Worm (Caenorhabditis elegans) whole organism, midembryonic: ENCODE measurements around the gene F49E12.12.

Source experiments
- T22C8.4 ChIP-seq: fragments of 200-800 bp; sonication (Bioruptor generic); IDR thresholded peaks from 2 replicates; pipeline ENCODE4 v1.3.6; 2022; ENCODE audit warnings: missing genetic modification characterization, missing compliant biosample characterization
- cog-1 ChIP-seq: sonication (generic microtip); optimal IDR thresholded peaks from 2 replicates; lab custom pipeline; 2016; ENCODE audit warnings: missing genetic modification characterization, missing compliant biosample characterization
- flt-1 ChIP-seq: fragments of 200-800 bp; sonication (Bioruptor generic); IDR thresholded peaks from 2 replicates; pipeline ENCODE4 v1.3.6; 2022; ENCODE audit warnings: missing genetic modification characterization, missing compliant biosample characterization
- klf-2 ChIP-seq: fragments of 200-800 bp; sonication (Bioruptor generic); conservative IDR thresholded peaks from 2 replicates; pipeline ENCODE4 v1.3.6; 2022; ENCODE audit warnings: missing genetic modification reagents, missing genetic modification characterization, missing compliant biosample characterization
- med-1 ChIP-seq: sonication (generic microtip); optimal IDR thresholded peaks from 2 replicates; lab custom pipeline; 2017; ENCODE audit warnings: missing genetic modification characterization, mild to moderate bottlenecking, missing compliant biosample characterization, antibody characterized with exemption, missing genetic modification reagents; ENCODE audit not compliant: insufficient read depth
- ref-1 ChIP-seq: fragments of 200-800 bp; sonication (Bioruptor generic); conservative IDR thresholded peaks from 2 replicates; pipeline ENCODE4 v1.3.6; 2022; ENCODE audit warnings: missing genetic modification reagents, missing genetic modification characterization, missing compliant biosample characterization
- tab-1 ChIP-seq: fragments of 200-800 bp; sonication (Bioruptor generic); IDR thresholded peaks from 2 replicates; pipeline ENCODE4 v1.3.6; 2022; ENCODE audit warnings: missing genetic modification characterization, missing compliant biosample characterization
- ztf-23 ChIP-seq: fragments of 200-800 bp; sonication (Bioruptor generic); IDR thresholded peaks from 2 replicates; pipeline ENCODE4 v1.3.6; 2022; ENCODE audit warnings: missing genetic modification reagents, missing genetic modification characterization, missing compliant biosample characterization
- ztf-29 ChIP-seq: fragments of 200-800 bp; sonication (Bioruptor generic); IDR thresholded peaks from 2 replicates; pipeline ENCODE4 v1.3.6; 2022; ENCODE audit warnings: missing genetic modification reagents, missing genetic modification characterization, missing compliant biosample characterization

The F49E12.12 gene

ce11 chrII:8388001-8388513 is 6.8 kb downstream of the F49E12.12 start, which contains the start of gene drd-1:
Gene drd-1, plus strand, starts transcription at chrII:8388051.
- TF ChIP-seq flt-1 (GFP tag; lab: Robert Waterston, UW) = no peak
- no peak for TF ChIP-seq cog-1 (tag; lab: Kevin White, UChicago)
- no peak for TF ChIP-seq med-1
- TF ChIP-seq T22C8.4 = no peak
- no peak for TF ChIP-seq ztf-23
- TF ChIP-seq klf-2 (GFP tag; lab: Robert Waterston, UW) = no peak
- no peak for TF ChIP-seq ztf-29
- no peak for TF ChIP-seq ref-1 (GFP tag; lab: Robert Waterston, UW)

- no peak for TF ChIP-seq ztf-23
Measured at ce11 chrII:8390751-8391150, 9.5 kb downstream of the F49E12.12 start, which contains the start of gene F49E12.10. Gene F49E12.10, plus strand, starts transcription at chrII:8391051.

- TF ChIP-seq ztf-23 = no peak
- no peak for TF ChIP-seq flt-1 (GFP tag; lab: Robert Waterston, UW)
- no peak for TF ChIP-seq T22C8.4
- no peak for TF ChIP-seq ztf-29
- no peak for TF ChIP-seq med-1
- TF ChIP-seq cog-1 (tag; lab: Kevin White, UChicago) = no peak
- TF ChIP-seq ref-1 (GFP tag; lab: Robert Waterston, UW) = no peak
- no peak for TF ChIP-seq tab-1 (GFP tag; lab: Robert Waterston, UW)
Measured at ce11 chrII:8392215-8392614, 10.9 kb downstream of the F49E12.12 start.

ce11 chrII:8394205-8394604 is 12.9 kb downstream of the F49E12.12 start, which contains the start of gene F49E12.8:
Gene F49E12.8, minus strand, starts transcription at chrII:8394305.
- TF ChIP-seq ref-1 (GFP tag; lab: Robert Waterston, UW) (no peak), klf-2 (GFP tag; lab: Robert Waterston, UW) (no peak), T22C8.4 (no peak)

ce11 chrII:8396041-8396440 is 14.7 kb downstream of the F49E12.12 start, which contains the start of gene F49E12.7:
Gene F49E12.7, minus strand, starts transcription at chrII:8396141.
- TF ChIP-seq T22C8.4 (no peak), ztf-23 (no peak), cog-1 (tag; lab: Kevin White, UChicago) (no peak), med-1 (no peak), flt-1 (GFP tag; lab: Robert Waterston, UW) (no peak)

- TF ChIP-seq med-1 (no peak), flt-1 (GFP tag; lab: Robert Waterston, UW) (no peak), ref-1 (GFP tag; lab: Robert Waterston, UW) (no peak), ztf-29 (no peak), cog-1 (tag; lab: Kevin White, UChicago) (no peak), T22C8.4 (no peak), tab-1 (GFP tag; lab: Robert Waterston, UW) (no peak), ztf-23 (no peak), klf-2 (GFP tag; lab: Robert Waterston, UW) (no peak)
Measured at ce11 chrII:8399064-8399463, 17.8 kb downstream of the F49E12.12 start, which contains the start of gene dod-23. Gene dod-23, minus strand, starts transcription at chrII:8399164.

- TF ChIP-seq ref-1 (GFP tag; lab: Robert Waterston, UW) = no peak
- TF ChIP-seq tab-1 (GFP tag; lab: Robert Waterston, UW) = no peak
- no peak for TF ChIP-seq T22C8.4
- TF ChIP-seq flt-1 (GFP tag; lab: Robert Waterston, UW) = no peak
- TF ChIP-seq med-1 = no peak
- TF ChIP-seq ztf-29 = no peak
- no peak for TF ChIP-seq klf-2 (GFP tag; lab: Robert Waterston, UW)
Measured at ce11 chrII:8399997-8400396, 18.7 kb downstream of the F49E12.12 start.

ce11 chrII:8404748-8405147 is 23.5 kb downstream of the F49E12.12 start, which contains the start of gene skpo-1:
Gene skpo-1, minus strand, starts transcription at chrII:8404848.
- TF ChIP-seq med-1 (no peak), T22C8.4 (no peak), ref-1 (GFP tag; lab: Robert Waterston, UW) (no peak), ztf-23 (no peak), ztf-29 (no peak), tab-1 (GFP tag; lab: Robert Waterston, UW) (no peak), cog-1 (tag; lab: Kevin White, UChicago) (no peak), klf-2 (GFP tag; lab: Robert Waterston, UW) (no peak)

- TF ChIP-seq ztf-23 (no peak), klf-2 (GFP tag; lab: Robert Waterston, UW) (no peak), cog-1 (tag; lab: Kevin White, UChicago) (no peak), tab-1 (GFP tag; lab: Robert Waterston, UW) (no peak), ref-1 (GFP tag; lab: Robert Waterston, UW) (no peak), ztf-29 (no peak), flt-1 (GFP tag; lab: Robert Waterston, UW) (no peak), med-1 (no peak)
Measured at ce11 chrII:8405303-8405702, 24.0 kb downstream of the F49E12.12 start, which contains the start of gene ubc-24. Gene ubc-24, plus strand, starts transcription at chrII:8405603.

ce11 chrII:8407491-8407890 is 26.2 kb downstream of the F49E12.12 start, which contains the start of gene sra-13:
Gene sra-13, plus strand, starts transcription at chrII:8407685.
- TF ChIP-seq T22C8.4 = no peak
- TF ChIP-seq med-1 = no peak
- TF ChIP-seq ref-1 (GFP tag; lab: Robert Waterston, UW) = no peak
- no peak for TF ChIP-seq flt-1 (GFP tag; lab: Robert Waterston, UW)
- TF ChIP-seq ztf-23 = no peak
- TF ChIP-seq cog-1 (tag; lab: Kevin White, UChicago) = no peak
- no peak for TF ChIP-seq tab-1 (GFP tag; lab: Robert Waterston, UW)
- no peak for TF ChIP-seq ztf-29
- no peak for TF ChIP-seq klf-2 (GFP tag; lab: Robert Waterston, UW)

ce11 chrII:8409538-8409937 is 28.2 kb downstream of the F49E12.12 start:
- no peak for TF ChIP-seq ref-1 (GFP tag; lab: Robert Waterston, UW)
- no peak for TF ChIP-seq med-1
- TF ChIP-seq flt-1 (GFP tag; lab: Robert Waterston, UW) = no peak
